Worm (Caenorhabditis elegans) whole organism, L3 larva: ENCODE results near the gene tbx-37.
"Not testable (repeated sequence)": the region's sequence is repeated elsewhere in the genome, so short reads cannot be mapped to it uniquely, and the experiment has no call there.

ENCODE experiments used
- R02D3.7 ChIP-seq: fragments of 150-350 bp; optimal IDR thresholded peaks from 2 replicates; lab custom pipeline; 2014; ENCODE audit warnings: missing biosample characterization, missing genetic modification characterization
- ZK546.5 ChIP-seq: sonication (generic microtip); optimal IDR thresholded peaks from 2 replicates; lab custom pipeline; 2017; ENCODE audit warnings: missing biosample characterization, missing genetic modification characterization
- ceh-28 ChIP-seq: fragments of 150-350 bp; optimal IDR thresholded peaks from 2 replicates; lab custom pipeline; 2014; ENCODE audit warnings: missing biosample characterization, missing genetic modification reagents, missing genetic modification characterization
- egl-27 ChIP-seq: sonication (generic microtip); optimal IDR thresholded peaks from 4 replicates; lab custom pipeline; 2017; ENCODE audit warnings: missing biosample characterization, missing genetic modification reagents, missing genetic modification characterization
- egl-5 ChIP-seq: fragments of 150-350 bp; optimal IDR thresholded peaks from 2 replicates; lab custom pipeline; 2017; ENCODE audit warnings: missing biosample characterization, missing genetic modification reagents, missing genetic modification characterization, inconsistent platforms
- elt-2 ChIP-seq: sonication (generic microtip); optimal IDR thresholded peaks from 2 replicates; lab custom pipeline; 2016; ENCODE audit warnings: missing genetic modification reagents, mild to moderate bottlenecking, missing genetic modification characterization, missing compliant biosample characterization
- elt-3 ChIP-seq, 3 experiments: fragments of 150-350 bp in 1 of 3; sonication (generic microtip) in 2 of 3; optimal IDR thresholded peaks; 2 replicates in 2 of 3; 4 replicates in 1 of 3; lab custom pipeline; 2014 to 2017; ENCODE audit warnings: missing biosample characterization in 3 of 3, missing genetic modification characterization in 3 of 3
- eor-1 ChIP-seq, 2 experiments: fragments of 150-350 bp; optimal IDR thresholded peaks; 2 replicates each; lab custom pipeline; 2014 to 2018; ENCODE audit warnings: missing biosample characterization in 2 of 2, missing genetic modification characterization in 2 of 2
- fkh-10 ChIP-seq: sonication (generic microtip); optimal IDR thresholded peaks from 2 replicates; lab custom pipeline; 2017; ENCODE audit warnings: missing biosample characterization, missing genetic modification reagents, missing genetic modification characterization
- fkh-2 ChIP-seq: fragments of 150-350 bp; optimal IDR thresholded peaks from 2 replicates; lab custom pipeline; 2014; ENCODE audit warnings: missing biosample characterization, missing genetic modification reagents, missing genetic modification characterization
- hmg-11 ChIP-seq: sonication (generic microtip); optimal IDR thresholded peaks from 2 replicates; lab custom pipeline; 2016; ENCODE audit warnings: missing genetic modification characterization, missing compliant biosample characterization
- jun-1 ChIP-seq: fragments of 150-350 bp; optimal IDR thresholded peaks from 2 replicates; lab custom pipeline; 2014; ENCODE audit warnings: missing biosample characterization, missing genetic modification reagents, missing genetic modification characterization
- mdl-1 ChIP-seq: fragments of 150-350 bp; optimal IDR thresholded peaks from 2 replicates; lab custom pipeline; 2014; ENCODE audit warnings: missing biosample characterization, missing genetic modification characterization
- mml-1 ChIP-seq: fragments of 150-350 bp; sonication (generic microtip); optimal IDR thresholded peaks from 3 replicates; lab custom pipeline; 2014; ENCODE audit warnings: missing biosample characterization, missing genetic modification characterization
- nhr-11 ChIP-seq: fragments of 150-350 bp; optimal IDR thresholded peaks from 2 replicates; lab custom pipeline; 2014; ENCODE audit warnings: missing biosample characterization, missing genetic modification characterization
- nhr-12 ChIP-seq: fragments of 150-350 bp; optimal IDR thresholded peaks from 2 replicates; lab custom pipeline; 2014; ENCODE audit warnings: missing biosample characterization, missing genetic modification characterization
- nhr-23 ChIP-seq: fragments of 150-350 bp; optimal IDR thresholded peaks from 2 replicates; lab custom pipeline; 2014; ENCODE audit warnings: missing biosample characterization, missing genetic modification reagents, missing genetic modification characterization
- nhr-25 ChIP-seq: sonication (generic microtip); optimal IDR thresholded peaks from 2 replicates; lab custom pipeline; 2017; ENCODE audit warnings: missing biosample characterization, missing genetic modification characterization
- nhr-43 ChIP-seq: sonication (generic microtip); optimal IDR thresholded peaks from 2 replicates; lab custom pipeline; 2016; ENCODE audit warnings: mild to moderate bottlenecking, missing genetic modification characterization, missing compliant biosample characterization; ENCODE audit not compliant: poor library complexity, severe bottlenecking
- sea-2 ChIP-seq: fragments of 150-350 bp; sonication (generic microtip); optimal IDR thresholded peaks from 4 replicates; lab custom pipeline; 2014; ENCODE audit warnings: missing biosample characterization, missing genetic modification reagents, missing genetic modification characterization
- skn-1 ChIP-seq: fragments of 150-350 bp; optimal IDR thresholded peaks from 2 replicates; lab custom pipeline; 2014; ENCODE audit warnings: missing biosample characterization, missing genetic modification characterization
- tbx-2 ChIP-seq: sonication (generic microtip); optimal IDR thresholded peaks from 2 replicates; lab custom pipeline; 2016; ENCODE audit warnings: mild to moderate bottlenecking, missing genetic modification characterization, missing compliant biosample characterization
- unc-39 ChIP-seq: sonication (generic microtip); optimal IDR thresholded peaks from 4 replicates; lab custom pipeline; 2017; ENCODE audit warnings: missing biosample characterization, missing genetic modification characterization
- unc-62 ChIP-seq: fragments of 150-350 bp; sonication (generic microtip); optimal IDR thresholded peaks from 4 replicates; lab custom pipeline; 2014; ENCODE audit warnings: missing biosample characterization, missing genetic modification reagents, missing genetic modification characterization
- ztf-4 ChIP-seq: fragments of 150-350 bp; optimal IDR thresholded peaks from 2 replicates; lab custom pipeline; 2014; ENCODE audit warnings: missing biosample characterization, missing genetic modification characterization

Gene tbx-37

DNA sequence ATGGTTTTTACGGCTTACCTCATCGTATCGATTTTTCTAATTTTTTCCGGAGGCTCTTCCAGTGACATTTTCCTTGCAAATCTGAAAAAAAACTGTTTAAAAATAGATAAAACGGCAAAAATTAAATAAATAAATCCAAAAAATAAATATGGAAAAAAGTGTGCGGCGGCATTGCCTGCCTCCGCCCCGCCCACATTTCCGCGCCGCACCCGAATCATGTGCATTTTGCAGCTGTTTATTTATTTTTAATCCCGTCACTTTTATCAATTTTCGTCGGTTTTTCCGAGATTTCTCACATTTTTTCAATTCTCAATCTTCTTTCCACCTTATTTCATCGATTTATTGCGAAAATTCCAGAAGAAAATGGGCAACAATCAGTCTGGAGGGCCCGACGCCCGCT is 9.9 kb upstream of the tbx-37 start, which contains the start of the genes Y47D3A.14 and aakb-2 (continued):
- TF ChIP-seq skn-1 (tag; lab: Kevin White, UChicago) = peak; percentile 4
- no peak for TF ChIP-seq mdl-1 (tag; lab: Kevin White, UChicago)
- no peak for TF ChIP-seq egl-5 (tag; lab: Kevin White, UChicago)
- TF ChIP-seq elt-2 (tag; lab: Kevin White, UChicago) = no peak
- TF ChIP-seq egl-27 (tag; lab: Kevin White, UChicago) = no peak

DNA sequence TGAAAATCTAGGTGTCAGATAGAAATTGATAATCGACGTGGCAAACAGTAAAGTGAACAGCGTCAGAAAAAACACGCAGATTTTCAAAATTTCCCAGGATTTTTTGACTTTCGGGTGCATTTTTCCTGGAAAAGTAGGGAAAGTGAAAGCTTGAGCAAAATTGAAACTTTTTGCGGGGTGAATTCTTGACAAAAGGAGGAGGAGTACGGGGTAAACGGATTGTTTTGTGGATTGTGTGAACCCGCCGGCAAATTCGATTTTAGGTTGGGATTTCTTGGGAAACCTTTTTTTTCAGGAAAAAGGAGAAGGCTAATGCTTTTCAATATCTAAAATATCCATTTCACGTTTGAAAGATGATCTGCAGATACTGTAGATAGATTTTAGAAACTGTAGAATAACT is 7.8 kb upstream of the tbx-37 start, which contains the start of gene Y47D3A.34:
Gene Y47D3A.34, minus strand, starts transcription at position 120 of the 400 bp plus-strand sequence.
- TF ChIP-seq eor-1 (tag; optimal IDR thresholded peaks at IDR 0.05; lab: Kevin White, UChicago) = no peak
- TF ChIP-seq fkh-10 (GFP tag; lab: Kevin White, UChicago) = peak; percentile 85

DNA sequence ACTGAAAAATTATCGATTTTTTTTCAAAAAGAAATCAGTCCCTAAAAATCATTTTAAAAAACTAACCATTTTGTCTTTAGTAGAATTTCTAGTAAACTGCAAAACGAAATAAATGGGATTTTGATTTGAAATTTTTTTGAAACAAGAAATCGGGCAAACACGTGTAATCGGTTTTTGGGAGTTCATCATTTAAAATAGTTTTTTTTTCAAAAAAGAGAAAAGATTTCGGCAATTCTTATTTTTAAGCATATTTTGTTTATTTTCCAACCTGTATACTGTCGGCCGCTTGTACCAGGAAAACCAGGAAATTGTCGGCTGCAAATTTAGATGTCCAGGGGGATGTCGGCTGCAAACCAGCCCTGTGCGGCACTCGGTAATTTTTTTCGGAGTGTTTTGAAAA is 5.0 kb upstream of the tbx-37 start, which contains the start of gene elo-8:
Gene elo-8, minus strand, starts transcription at position 101 of the 400 bp plus-strand sequence.
- TF ChIP-seq ZK546.5 (tag; lab: Kevin White, UChicago) = no peak
- TF ChIP-seq tbx-2 (tag; lab: Kevin White, UChicago) = no peak
- TF ChIP-seq nhr-12 (tag; lab: Kevin White, UChicago) = no peak
- no peak for TF ChIP-seq unc-39 (tag; lab: Kevin White, UChicago)
- no peak for TF ChIP-seq mml-1 (tag; lab: Kevin White, UChicago)
- TF ChIP-seq jun-1 = no peak
- TF ChIP-seq egl-27 (tag; lab: Kevin White, UChicago) = no peak
- TF ChIP-seq R02D3.7 (tag; lab: Kevin White, UChicago) = no peak
- TF ChIP-seq elt-3 (tag; optimal IDR thresholded peaks at IDR 0.05; lab: Kevin White, UChicago) = no peak
- no peak for TF ChIP-seq fkh-2 (tag; lab: Kevin White, UChicago)
- no peak for TF ChIP-seq nhr-11 (tag; lab: Kevin White, UChicago)
- TF ChIP-seq unc-62 (GFP tag; lab: Kevin White, UChicago) = no peak
- no peak for TF ChIP-seq hmg-11 (tag; lab: Kevin White, UChicago)
- no peak for TF ChIP-seq nhr-25 (tag; lab: Kevin White, UChicago)
- no peak for TF ChIP-seq skn-1 (tag; lab: Kevin White, UChicago)
- TF ChIP-seq nhr-43 = no peak
- TF ChIP-seq elt-2 (tag; lab: Kevin White, UChicago) = no peak
- no peak for TF ChIP-seq ztf-4 (tag; lab: Kevin White, UChicago)
- no peak for TF ChIP-seq ceh-28 (tag; lab: Kevin White, UChicago)
- TF ChIP-seq, all 47 proteins: peak for 0

DNA sequence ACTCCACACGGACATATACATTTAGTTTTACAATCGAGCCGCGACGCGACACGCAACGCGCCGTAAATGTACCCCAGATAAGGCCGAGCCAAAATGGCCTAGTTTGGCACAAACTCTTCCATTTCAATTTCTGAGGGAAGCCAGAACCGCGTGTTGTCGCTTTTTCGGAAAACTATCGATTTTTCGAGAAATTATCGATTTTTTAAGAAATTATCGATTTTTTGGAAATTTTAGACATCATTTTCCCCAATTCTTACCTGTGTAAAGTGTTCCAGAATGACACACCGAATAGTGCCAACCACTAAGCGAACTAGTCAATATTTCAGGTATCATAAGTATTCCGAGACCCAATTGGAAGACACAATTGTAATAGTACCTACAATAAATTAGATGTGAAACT is 4.5 kb upstream of the tbx-37 start:
- TF ChIP-seq unc-62 (GFP tag; lab: Kevin White, UChicago) = no peak
- peak; percentile 31 for TF ChIP-seq ceh-28 (tag; lab: Kevin White, UChicago)
- TF ChIP-seq elt-3 (tag; optimal IDR thresholded peaks at IDR 0.05; lab: Kevin White, UChicago) = no peak
- no peak for TF ChIP-seq skn-1 (tag; lab: Kevin White, UChicago)
- TF ChIP-seq, all 47 proteins: peak for 1

DNA sequence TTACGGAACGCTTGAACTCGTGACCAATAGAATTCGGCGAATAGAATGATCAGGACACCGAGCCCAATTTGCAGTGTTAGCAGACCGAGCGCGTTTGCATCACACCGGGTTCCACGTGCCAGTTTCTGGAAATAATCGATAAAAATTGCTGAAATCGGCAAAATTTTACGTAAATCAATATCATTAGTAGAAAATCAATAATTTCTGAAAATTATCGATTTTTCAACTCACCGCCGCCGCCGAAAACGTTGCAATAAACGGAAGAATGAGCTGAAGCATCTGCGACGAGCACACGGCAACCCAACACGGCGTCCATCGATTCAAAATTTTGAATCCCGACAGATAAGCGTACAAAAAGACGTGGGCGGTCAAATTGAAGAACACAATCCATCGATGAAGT is 3.7 kb upstream of the tbx-37 start:
- TF ChIP-seq ceh-28 (tag; lab: Kevin White, UChicago) = peak; percentile 38
- TF ChIP-seq sea-2 (GFP tag; lab: Kevin White, UChicago) = no peak

DNA sequence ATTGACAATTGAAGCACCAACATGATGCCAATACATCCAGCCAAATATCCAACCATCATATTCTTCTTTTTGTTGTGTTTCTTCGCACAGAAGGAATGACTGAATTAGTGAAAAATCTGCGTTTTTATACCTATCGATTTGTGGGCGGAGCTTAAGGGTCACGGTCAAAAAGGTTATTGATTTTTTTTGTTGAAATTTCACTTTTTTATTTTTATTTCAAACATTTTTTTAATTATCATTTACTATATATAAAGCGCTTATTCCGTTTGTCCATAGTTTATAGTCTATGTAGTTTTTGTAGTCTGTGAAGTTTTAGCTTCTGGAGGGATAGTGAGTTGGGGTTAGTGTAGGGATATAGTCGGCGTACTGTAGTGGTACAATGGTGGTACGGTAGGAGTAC is 2.9 kb downstream of the tbx-37 start, which contains the start of gene Y47D3A.13:
Gene Y47D3A.13, minus strand, starts transcription at position 101 of the 400 bp plus-strand sequence.
- not testable (repeated sequence) for TF ChIP-seq nhr-23; elt-3 (tag; optimal IDR thresholded peaks at IDR 0.05; lab: Kevin White, UChicago); ztf-4 (tag; lab: Kevin White, UChicago)
- TF ChIP-seq, all 47 proteins: peak for 0; not testable (repeated sequence) for 47

DNA sequence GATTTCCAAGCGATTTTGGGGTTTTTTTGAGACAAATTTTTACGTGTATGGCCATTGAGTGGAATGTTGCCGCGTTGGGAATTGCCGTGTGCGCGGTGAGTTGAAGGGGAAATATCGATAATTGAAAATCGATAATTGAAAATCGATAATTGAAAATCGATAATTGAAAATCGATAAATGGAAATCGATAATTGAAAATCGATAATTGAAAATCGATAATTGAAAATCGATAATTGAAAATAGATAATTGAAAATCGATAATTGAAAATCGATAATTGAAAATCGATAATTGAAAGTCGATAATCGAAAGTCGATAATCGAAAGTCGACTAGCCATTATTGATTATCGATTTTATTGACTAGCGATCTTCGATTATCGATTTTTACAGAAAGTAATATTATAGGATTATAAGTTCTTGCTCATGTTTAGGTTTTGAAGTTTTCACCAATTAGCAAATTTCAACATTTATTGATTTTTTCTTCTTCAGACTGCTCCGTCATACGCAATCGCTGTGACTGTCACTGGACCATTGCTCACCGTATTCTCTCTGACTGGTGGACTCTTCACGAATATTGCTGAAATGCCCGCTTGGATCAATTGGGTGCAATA is 5.2 kb downstream of the tbx-37 start:
- TF ChIP-seq mml-1 (tag; lab: Kevin White, UChicago) = no peak
- TF ChIP-seq nhr-23 = no peak
- peak; percentile 99 for TF ChIP-seq ceh-28 (tag; lab: Kevin White, UChicago)
- TF ChIP-seq R02D3.7 (tag; lab: Kevin White, UChicago) = no peak
- TF ChIP-seq, all 47 proteins: peak for 1
